Worm (Caenorhabditis elegans) whole organism, L3 larva: ENCODE results near the gene btb-11.
"Not testable (repeated sequence)": the region's sequence is repeated elsewhere in the genome, so short reads cannot be mapped to it uniquely, and the experiment has no call there.

ENCODE experiments used
- R02D3.7 ChIP-seq: fragments of 150-350 bp; optimal IDR thresholded peaks from 2 replicates; lab custom pipeline; 2014; ENCODE audit warnings: missing biosample characterization, missing genetic modification characterization
- ZK546.5 ChIP-seq: sonication (generic microtip); optimal IDR thresholded peaks from 2 replicates; lab custom pipeline; 2017; ENCODE audit warnings: missing biosample characterization, missing genetic modification characterization
- aly-2 ChIP-seq: fragments of 150-350 bp; optimal IDR thresholded peaks from 2 replicates; lab custom pipeline; 2014; ENCODE audit warnings: missing biosample characterization, missing genetic modification characterization
- ama-1 ChIP-seq: fragments of 150-350 bp; optimal IDR thresholded peaks from 2 replicates; lab custom pipeline; 2018
- ceh-16 ChIP-seq: sonication (generic microtip); optimal IDR thresholded peaks from 2 replicates; lab custom pipeline; 2017; ENCODE audit warnings: missing biosample characterization, missing genetic modification characterization
- ceh-82 ChIP-seq: fragments of 150-350 bp; optimal IDR thresholded peaks from 2 replicates; lab custom pipeline; 2014; ENCODE audit warnings: missing biosample characterization, missing genetic modification characterization
- daf-12 ChIP-seq: fragments of 150-350 bp; optimal IDR thresholded peaks from 2 replicates; lab custom pipeline; 2014; ENCODE audit warnings: missing biosample characterization, missing genetic modification reagents, missing genetic modification characterization
- egl-27 ChIP-seq: sonication (generic microtip); optimal IDR thresholded peaks from 4 replicates; lab custom pipeline; 2017; ENCODE audit warnings: missing biosample characterization, missing genetic modification reagents, missing genetic modification characterization
- elt-3 ChIP-seq, 3 experiments: fragments of 150-350 bp in 1 of 3; sonication (generic microtip) in 2 of 3; optimal IDR thresholded peaks; 2 replicates in 2 of 3; 4 replicates in 1 of 3; lab custom pipeline; 2014 to 2017; ENCODE audit warnings: missing biosample characterization in 3 of 3, missing genetic modification characterization in 3 of 3
- fkh-10 ChIP-seq: sonication (generic microtip); optimal IDR thresholded peaks from 2 replicates; lab custom pipeline; 2017; ENCODE audit warnings: missing biosample characterization, missing genetic modification reagents, missing genetic modification characterization
- fkh-2 ChIP-seq: fragments of 150-350 bp; optimal IDR thresholded peaks from 2 replicates; lab custom pipeline; 2014; ENCODE audit warnings: missing biosample characterization, missing genetic modification reagents, missing genetic modification characterization
- fos-1 ChIP-seq: fragments of 150-350 bp; optimal IDR thresholded peaks from 2 replicates; lab custom pipeline; 2014; ENCODE audit warnings: missing biosample characterization, missing genetic modification characterization
- hmg-11 ChIP-seq: sonication (generic microtip); optimal IDR thresholded peaks from 2 replicates; lab custom pipeline; 2016; ENCODE audit warnings: missing genetic modification characterization, missing compliant biosample characterization
- lin-15B ChIP-seq: fragments of 150-350 bp; optimal IDR thresholded peaks from 2 replicates; lab custom pipeline; 2014; ENCODE audit warnings: missing biosample characterization, missing genetic modification characterization
- lin-39 ChIP-seq: fragments of 150-350 bp; optimal IDR thresholded peaks from 2 replicates; lab custom pipeline; 2018; ENCODE audit warnings: missing biosample characterization, missing genetic modification reagents, missing genetic modification characterization
- mdl-1 ChIP-seq: fragments of 150-350 bp; optimal IDR thresholded peaks from 2 replicates; lab custom pipeline; 2014; ENCODE audit warnings: missing biosample characterization, missing genetic modification characterization
- mml-1 ChIP-seq: fragments of 150-350 bp; sonication (generic microtip); optimal IDR thresholded peaks from 3 replicates; lab custom pipeline; 2014; ENCODE audit warnings: missing biosample characterization, missing genetic modification characterization
- nfya-1 ChIP-seq: sonication (generic microtip); optimal IDR thresholded peaks from 2 replicates; lab custom pipeline; 2017; ENCODE audit warnings: missing genetic modification characterization, mild to moderate bottlenecking, missing compliant biosample characterization, antibody characterized with exemption, moderate library complexity; ENCODE audit not compliant: insufficient read depth
- nhr-11 ChIP-seq: fragments of 150-350 bp; optimal IDR thresholded peaks from 2 replicates; lab custom pipeline; 2014; ENCODE audit warnings: missing biosample characterization, missing genetic modification characterization
- nhr-12 ChIP-seq: fragments of 150-350 bp; optimal IDR thresholded peaks from 2 replicates; lab custom pipeline; 2014; ENCODE audit warnings: missing biosample characterization, missing genetic modification characterization
- nhr-23 ChIP-seq: fragments of 150-350 bp; optimal IDR thresholded peaks from 2 replicates; lab custom pipeline; 2014; ENCODE audit warnings: missing biosample characterization, missing genetic modification reagents, missing genetic modification characterization
- nhr-237 ChIP-seq: fragments of 150-350 bp; optimal IDR thresholded peaks from 2 replicates; lab custom pipeline; 2014; ENCODE audit warnings: missing biosample characterization, missing genetic modification characterization
- nhr-25 ChIP-seq: sonication (generic microtip); optimal IDR thresholded peaks from 2 replicates; lab custom pipeline; 2017; ENCODE audit warnings: missing biosample characterization, missing genetic modification characterization
- nhr-43 ChIP-seq: sonication (generic microtip); optimal IDR thresholded peaks from 2 replicates; lab custom pipeline; 2016; ENCODE audit warnings: mild to moderate bottlenecking, missing genetic modification characterization, missing compliant biosample characterization; ENCODE audit not compliant: poor library complexity, severe bottlenecking
- nhr-76 ChIP-seq: fragments of 150-350 bp; sonication (generic microtip); optimal IDR thresholded peaks from 5 replicates; lab custom pipeline; 2014; ENCODE audit warnings: missing biosample characterization, missing genetic modification characterization
- pqm-1 ChIP-seq: fragments of 150-350 bp; optimal IDR thresholded peaks from 2 replicates; lab custom pipeline; 2017; ENCODE audit warnings: missing biosample characterization, missing genetic modification characterization, inconsistent platforms
- skn-1 ChIP-seq: fragments of 150-350 bp; optimal IDR thresholded peaks from 2 replicates; lab custom pipeline; 2014; ENCODE audit warnings: missing biosample characterization, missing genetic modification characterization
- snpc-4 ChIP-seq: fragments of 150-350 bp; optimal IDR thresholded peaks from 2 replicates; lab custom pipeline; 2014; ENCODE audit warnings: missing biosample characterization, missing genetic modification characterization
- tbx-2 ChIP-seq: sonication (generic microtip); optimal IDR thresholded peaks from 2 replicates; lab custom pipeline; 2016; ENCODE audit warnings: mild to moderate bottlenecking, missing genetic modification characterization, missing compliant biosample characterization
- unc-62 ChIP-seq: fragments of 150-350 bp; sonication (generic microtip); optimal IDR thresholded peaks from 4 replicates; lab custom pipeline; 2014; ENCODE audit warnings: missing biosample characterization, missing genetic modification reagents, missing genetic modification characterization
- zag-1 ChIP-seq: fragments of 150-350 bp; optimal IDR thresholded peaks from 2 replicates; lab custom pipeline; 2014; ENCODE audit warnings: missing biosample characterization, missing genetic modification characterization
- ztf-11 ChIP-seq: fragments of 150-350 bp; optimal IDR thresholded peaks from 2 replicates; lab custom pipeline; 2014; ENCODE audit warnings: missing biosample characterization, missing genetic modification characterization
- ztf-4 ChIP-seq: fragments of 150-350 bp; optimal IDR thresholded peaks from 2 replicates; lab custom pipeline; 2014; ENCODE audit warnings: missing biosample characterization, missing genetic modification characterization

Gene btb-11

DNA sequence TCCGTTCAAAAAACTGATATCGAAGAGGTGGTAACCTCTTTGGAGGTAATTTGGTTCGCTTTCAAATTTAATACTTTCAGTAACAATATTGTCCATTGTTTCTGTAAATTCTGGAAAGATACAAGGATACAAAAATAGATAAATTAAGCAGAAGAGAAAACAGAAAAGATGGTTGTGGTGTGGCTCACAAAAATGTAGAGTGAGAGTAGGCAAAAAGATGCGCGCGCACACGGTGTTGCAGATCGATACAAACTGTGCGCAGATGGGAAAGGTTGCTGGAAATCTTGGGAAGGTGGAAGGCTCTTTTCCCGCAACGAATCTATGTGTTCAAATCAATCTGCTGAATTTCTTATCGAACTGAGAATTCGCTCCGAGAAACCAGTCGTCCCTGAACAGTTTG is at the start of gene btb-11:
TSS of gene btb-11 (minus strand) at position 101 of the 400 bp plus-strand sequence.
- not testable (repeated sequence) for TF ChIP-seq elt-3 (tag; optimal IDR thresholded peaks at IDR 0.05; lab: Kevin White, UChicago); nhr-11 (tag; lab: Kevin White, UChicago); snpc-4 (tag; lab: Kevin White, UChicago)

ce11 chrII:1072106-1072505 is 47.5 kb upstream of the btb-11 start, which contains the start of gene K02E7.4:
Gene K02E7.4, plus strand, starts transcription at chrII:1072406.
- no peak for TF ChIP-seq skn-1 (tag; lab: Kevin White, UChicago)
- TF ChIP-seq nhr-76 (tag; lab: Kevin White, UChicago) = no peak
- TF ChIP-seq ztf-4 (tag; lab: Kevin White, UChicago) = no peak
- no peak for TF ChIP-seq unc-62
- TF ChIP-seq tbx-2 (tag; lab: Kevin White, UChicago) = no peak
- TF ChIP-seq pqm-1 (tag; lab: Kevin White, UChicago) = no peak
- TF ChIP-seq mml-1 (tag; lab: Kevin White, UChicago) = no peak
- TF ChIP-seq fkh-10 = no peak
- no peak for TF ChIP-seq mdl-1 (tag; lab: Kevin White, UChicago)
- TF ChIP-seq R02D3.7 (tag; lab: Kevin White, UChicago) = no peak
- no peak for TF ChIP-seq elt-3 (tag; optimal IDR thresholded peaks at IDR 0.05; lab: Kevin White, UChicago)
- no peak for TF ChIP-seq nhr-237 (tag; lab: Kevin White, UChicago)
- TF ChIP-seq nhr-12 (tag; lab: Kevin White, UChicago) = no peak
- no peak for TF ChIP-seq lin-15B (tag; lab: Kevin White, UChicago)
- TF ChIP-seq ZK546.5 (tag; lab: Kevin White, UChicago) = no peak
- no peak for TF ChIP-seq ceh-82 (tag; lab: Kevin White, UChicago)
- no peak for TF ChIP-seq nhr-23

ce11 chrII:1071432-1071831 is 46.8 kb upstream of the btb-11 start:
- TF ChIP-seq ceh-16 (tag; lab: Kevin White, UChicago) = no peak
- no peak for TF ChIP-seq nhr-25
- no peak for TF ChIP-seq nhr-43 (tag; lab: Kevin White, UChicago)
- no peak for TF ChIP-seq tbx-2 (tag; lab: Kevin White, UChicago)
- no peak for TF ChIP-seq nhr-11 (tag; lab: Kevin White, UChicago)
- no peak for TF ChIP-seq zag-1 (tag; lab: Kevin White, UChicago)
- no peak for TF ChIP-seq ama-1 (lab: Kevin White, UChicago)
- TF ChIP-seq lin-39 (tag; lab: Kevin White, UChicago) = no peak
- TF ChIP-seq snpc-4 (tag; lab: Kevin White, UChicago) = no peak
- no peak for TF ChIP-seq hmg-11 (tag; lab: Kevin White, UChicago)

DNA sequence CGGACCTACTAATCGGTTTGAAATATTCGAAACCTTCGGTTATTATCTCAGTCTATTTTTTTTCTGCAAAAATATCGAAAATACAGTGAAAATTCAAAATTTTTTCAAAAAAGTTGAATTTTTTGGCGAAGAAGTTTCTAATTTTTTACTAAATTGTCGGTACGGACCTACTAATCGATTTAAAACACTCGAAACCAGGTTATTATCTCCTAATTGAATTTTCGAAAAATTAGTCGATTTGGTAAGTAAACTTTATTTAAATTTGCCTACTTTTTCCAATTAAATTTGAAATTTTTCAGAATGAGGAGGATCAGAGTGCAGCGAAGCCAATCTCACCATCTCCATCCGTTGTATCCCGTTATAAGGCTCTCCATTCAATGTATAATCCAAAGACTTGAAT is 46.3 kb upstream of the btb-11 start, which contains the start of gene K02E7.12:
TSS of gene K02E7.12 (plus strand) at position 301 of the 400 bp plus-strand sequence.
- TF ChIP-seq ceh-82 (tag; lab: Kevin White, UChicago) (no peak), snpc-4 (tag; lab: Kevin White, UChicago) (no peak), nhr-25 (no peak), fkh-2 (tag; lab: Kevin White, UChicago) (no peak), fos-1 (no peak), ztf-11 (no peak), nhr-12 (tag; lab: Kevin White, UChicago) (no peak), nhr-11 (tag; lab: Kevin White, UChicago) (no peak), mdl-1 (tag; lab: Kevin White, UChicago) (no peak), egl-27 (no peak), zag-1 (tag; lab: Kevin White, UChicago) (no peak), nfya-1 (tag; lab: Kevin White, UChicago) (no peak), pqm-1 (tag; lab: Kevin White, UChicago) (no peak), aly-2 (tag; lab: Kevin White, UChicago) (no peak), lin-15B (tag; lab: Kevin White, UChicago) (no peak)

- TF ChIP-seq ceh-16 (tag; lab: Kevin White, UChicago) = no peak
- TF ChIP-seq nhr-43 (tag; lab: Kevin White, UChicago) = no peak
- TF ChIP-seq daf-12 (tag; lab: Kevin White, UChicago) = no peak
- TF ChIP-seq nhr-11 (tag; lab: Kevin White, UChicago) = no peak
These were observed 42.3 kb upstream of the btb-11 start, which contains the start of gene K02E7.10 for ce11 chrII:1066907-1067306. Gene K02E7.10, minus strand, starts transcription at chrII:1067007.
